Worm (Caenorhabditis elegans) whole organism, L3 larva: ENCODE data around the gene grd-7.

Source experiments
- ZK546.5 ChIP-seq: sonication (generic microtip); optimal IDR thresholded peaks from 2 replicates; lab custom pipeline; 2017; ENCODE audit warnings: missing biosample characterization, missing genetic modification characterization
- ceh-16 ChIP-seq: sonication (generic microtip); optimal IDR thresholded peaks from 2 replicates; lab custom pipeline; 2017; ENCODE audit warnings: missing biosample characterization, missing genetic modification characterization
- ceh-28 ChIP-seq: fragments of 150-350 bp; optimal IDR thresholded peaks from 2 replicates; lab custom pipeline; 2014; ENCODE audit warnings: missing biosample characterization, missing genetic modification reagents, missing genetic modification characterization
- ceh-82 ChIP-seq: fragments of 150-350 bp; optimal IDR thresholded peaks from 2 replicates; lab custom pipeline; 2014; ENCODE audit warnings: missing biosample characterization, missing genetic modification characterization
- ceh-9 ChIP-seq: sonication (generic microtip); optimal IDR thresholded peaks from 2 replicates; lab custom pipeline; 2018; ENCODE audit warnings: missing biosample characterization, missing genetic modification characterization
- daf-12 ChIP-seq: fragments of 150-350 bp; optimal IDR thresholded peaks from 2 replicates; lab custom pipeline; 2014; ENCODE audit warnings: missing biosample characterization, missing genetic modification reagents, missing genetic modification characterization
- egl-27 ChIP-seq: sonication (generic microtip); optimal IDR thresholded peaks from 4 replicates; lab custom pipeline; 2017; ENCODE audit warnings: missing biosample characterization, missing genetic modification reagents, missing genetic modification characterization
- egl-5 ChIP-seq: fragments of 150-350 bp; optimal IDR thresholded peaks from 2 replicates; lab custom pipeline; 2017; ENCODE audit warnings: missing biosample characterization, missing genetic modification reagents, missing genetic modification characterization, inconsistent platforms
- elt-1 ChIP-seq: fragments of 150-350 bp; optimal IDR thresholded peaks from 2 replicates; lab custom pipeline; 2014; ENCODE audit warnings: missing biosample characterization, missing genetic modification characterization
- elt-2 ChIP-seq: sonication (generic microtip); optimal IDR thresholded peaks from 2 replicates; lab custom pipeline; 2016; ENCODE audit warnings: missing genetic modification reagents, mild to moderate bottlenecking, missing genetic modification characterization, missing compliant biosample characterization
- elt-3 ChIP-seq, 3 experiments: fragments of 150-350 bp in 1 of 3; sonication (generic microtip) in 2 of 3; optimal IDR thresholded peaks; 2 replicates in 2 of 3; 4 replicates in 1 of 3; lab custom pipeline; 2014 to 2017; ENCODE audit warnings: missing biosample characterization in 3 of 3, missing genetic modification characterization in 3 of 3
- eor-1 ChIP-seq, 2 experiments: fragments of 150-350 bp; optimal IDR thresholded peaks; 2 replicates each; lab custom pipeline; 2014 to 2018; ENCODE audit warnings: missing biosample characterization in 2 of 2, missing genetic modification characterization in 2 of 2
- fkh-10 ChIP-seq: sonication (generic microtip); optimal IDR thresholded peaks from 2 replicates; lab custom pipeline; 2017; ENCODE audit warnings: missing biosample characterization, missing genetic modification reagents, missing genetic modification characterization
- hmg-11 ChIP-seq: sonication (generic microtip); optimal IDR thresholded peaks from 2 replicates; lab custom pipeline; 2016; ENCODE audit warnings: missing genetic modification characterization, missing compliant biosample characterization
- lin-15B ChIP-seq: fragments of 150-350 bp; optimal IDR thresholded peaks from 2 replicates; lab custom pipeline; 2014; ENCODE audit warnings: missing biosample characterization, missing genetic modification characterization
- lin-39 ChIP-seq: fragments of 150-350 bp; optimal IDR thresholded peaks from 2 replicates; lab custom pipeline; 2018; ENCODE audit warnings: missing biosample characterization, missing genetic modification reagents, missing genetic modification characterization
- lsy-12 ChIP-seq: sonication (generic microtip); optimal IDR thresholded peaks from 2 replicates; lab custom pipeline; 2016; ENCODE audit warnings: mild to moderate bottlenecking, missing genetic modification characterization, missing compliant biosample characterization
- mdl-1 ChIP-seq: fragments of 150-350 bp; optimal IDR thresholded peaks from 2 replicates; lab custom pipeline; 2014; ENCODE audit warnings: missing biosample characterization, missing genetic modification characterization
- nfya-1 ChIP-seq: sonication (generic microtip); optimal IDR thresholded peaks from 2 replicates; lab custom pipeline; 2017; ENCODE audit warnings: missing genetic modification characterization, mild to moderate bottlenecking, missing compliant biosample characterization, antibody characterized with exemption, moderate library complexity; ENCODE audit not compliant: insufficient read depth
- nhr-11 ChIP-seq: fragments of 150-350 bp; optimal IDR thresholded peaks from 2 replicates; lab custom pipeline; 2014; ENCODE audit warnings: missing biosample characterization, missing genetic modification characterization
- nhr-12 ChIP-seq: fragments of 150-350 bp; optimal IDR thresholded peaks from 2 replicates; lab custom pipeline; 2014; ENCODE audit warnings: missing biosample characterization, missing genetic modification characterization
- nhr-23 ChIP-seq: fragments of 150-350 bp; optimal IDR thresholded peaks from 2 replicates; lab custom pipeline; 2014; ENCODE audit warnings: missing biosample characterization, missing genetic modification reagents, missing genetic modification characterization
- nhr-25 ChIP-seq: sonication (generic microtip); optimal IDR thresholded peaks from 2 replicates; lab custom pipeline; 2017; ENCODE audit warnings: missing biosample characterization, missing genetic modification characterization
- nhr-28 ChIP-seq: fragments of 150-350 bp; optimal IDR thresholded peaks from 2 replicates; lab custom pipeline; 2014; ENCODE audit warnings: missing biosample characterization, missing genetic modification characterization
- nhr-43 ChIP-seq: sonication (generic microtip); optimal IDR thresholded peaks from 2 replicates; lab custom pipeline; 2016; ENCODE audit warnings: mild to moderate bottlenecking, missing genetic modification characterization, missing compliant biosample characterization; ENCODE audit not compliant: poor library complexity, severe bottlenecking
- nhr-67 ChIP-seq: fragments of 150-350 bp; optimal IDR thresholded peaks from 2 replicates; lab custom pipeline; 2014; ENCODE audit warnings: missing biosample characterization, missing genetic modification characterization
- nhr-76 ChIP-seq: fragments of 150-350 bp; sonication (generic microtip); optimal IDR thresholded peaks from 5 replicates; lab custom pipeline; 2014; ENCODE audit warnings: missing biosample characterization, missing genetic modification characterization
- pha-4 ChIP-seq: fragments of 150-350 bp; optimal IDR thresholded peaks from 2 replicates; lab custom pipeline; 2014; ENCODE audit warnings: missing biosample characterization, missing genetic modification reagents, missing genetic modification characterization
- sea-2 ChIP-seq: fragments of 150-350 bp; sonication (generic microtip); optimal IDR thresholded peaks from 4 replicates; lab custom pipeline; 2014; ENCODE audit warnings: missing biosample characterization, missing genetic modification reagents, missing genetic modification characterization
- skn-1 ChIP-seq: fragments of 150-350 bp; optimal IDR thresholded peaks from 2 replicates; lab custom pipeline; 2014; ENCODE audit warnings: missing biosample characterization, missing genetic modification characterization
- tbx-2 ChIP-seq: sonication (generic microtip); optimal IDR thresholded peaks from 2 replicates; lab custom pipeline; 2016; ENCODE audit warnings: mild to moderate bottlenecking, missing genetic modification characterization, missing compliant biosample characterization
- unc-39 ChIP-seq: sonication (generic microtip); optimal IDR thresholded peaks from 4 replicates; lab custom pipeline; 2017; ENCODE audit warnings: missing biosample characterization, missing genetic modification characterization
- unc-62 ChIP-seq: fragments of 150-350 bp; sonication (generic microtip); optimal IDR thresholded peaks from 4 replicates; lab custom pipeline; 2014; ENCODE audit warnings: missing biosample characterization, missing genetic modification reagents, missing genetic modification characterization
- zag-1 ChIP-seq: fragments of 150-350 bp; optimal IDR thresholded peaks from 2 replicates; lab custom pipeline; 2014; ENCODE audit warnings: missing biosample characterization, missing genetic modification characterization
- ztf-4 ChIP-seq: fragments of 150-350 bp; optimal IDR thresholded peaks from 2 replicates; lab custom pipeline; 2014; ENCODE audit warnings: missing biosample characterization, missing genetic modification characterization

grd-7 gene

DNA sequence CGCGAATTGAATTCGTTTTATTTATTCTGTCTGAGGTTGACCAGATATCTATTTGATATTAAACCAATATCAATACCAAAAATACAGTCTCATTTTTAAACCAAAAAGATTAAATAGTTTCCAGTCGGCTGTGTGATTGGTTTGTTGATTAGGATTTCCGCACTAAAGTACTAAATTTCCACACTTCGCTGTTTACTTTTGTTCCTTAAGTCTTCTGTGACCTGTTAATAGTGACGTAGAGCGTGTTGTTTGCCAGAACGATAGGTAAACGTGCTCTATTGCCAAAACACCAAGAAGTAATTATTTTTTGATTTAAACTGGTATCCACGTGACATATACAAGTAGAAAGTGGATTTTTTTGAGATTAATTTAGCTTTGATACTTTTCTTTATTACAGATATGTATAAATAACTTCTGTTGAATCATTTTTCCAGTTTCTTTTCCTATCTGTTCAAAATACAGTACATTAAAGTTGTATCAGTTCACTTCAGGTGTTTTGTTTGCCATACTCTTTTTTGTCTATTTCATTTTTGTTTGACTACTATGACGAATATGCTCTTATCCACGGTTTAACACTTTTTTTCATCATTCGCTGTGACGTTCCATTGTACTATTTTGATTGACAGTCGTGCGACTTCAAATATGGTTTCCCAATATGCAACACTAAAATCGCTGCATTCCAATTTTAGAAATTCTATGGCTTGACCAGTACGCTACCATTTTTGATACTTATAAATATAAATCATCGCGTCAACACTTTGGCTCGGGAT lies 21.8 kb upstream of the grd-7 start:
- TF ChIP-seq pha-4: peak; percentile 65
- no peak for TF ChIP-seq nhr-43 (tag; lab: Kevin White, UChicago)
- peak; percentile 23 for TF ChIP-seq elt-2 (tag; lab: Kevin White, UChicago)

- TF ChIP-seq egl-5 (tag; lab: Kevin White, UChicago): peak; percentile 35
- TF ChIP-seq ceh-82 (tag; lab: Kevin White, UChicago): no peak
Measured at ce11 chrX:7289565-7289964, 20.3 kb upstream of the grd-7 start.

ce11 chrX:7284724-7285184 lies 15.5 kb upstream of the grd-7 start:
- TF ChIP-seq fkh-10 (GFP tag; lab: Kevin White, UChicago): peak; percentile 89
- peak; percentile 74 for TF ChIP-seq ceh-9 (tag; lab: Kevin White, UChicago)
- no peak for TF ChIP-seq nhr-67 (tag; lab: Kevin White, UChicago)
- peak; percentile 9 for TF ChIP-seq skn-1 (tag; lab: Kevin White, UChicago)
- peak; percentile 49 for TF ChIP-seq nfya-1
- TF ChIP-seq elt-3 (tag; optimal IDR thresholded peaks at IDR 0.05; lab: Kevin White, UChicago): no peak
- TF ChIP-seq lin-39 (tag; lab: Kevin White, UChicago): peak; percentile 62
- TF ChIP-seq hmg-11 (tag; lab: Kevin White, UChicago): peak; percentile 66
- no peak for TF ChIP-seq pha-4
- peak; percentile 34 for TF ChIP-seq elt-1
- TF ChIP-seq tbx-2 (tag; lab: Kevin White, UChicago): peak; percentile 35

ce11 chrX:7283136-7283535 lies 13.9 kb upstream of the grd-7 start:
- TF ChIP-seq ceh-9 (tag; lab: Kevin White, UChicago): no peak
- TF ChIP-seq sea-2 (GFP tag; lab: Kevin White, UChicago): no peak
- TF ChIP-seq nhr-76: no peak
- TF ChIP-seq nhr-23 (tag; lab: Kevin White, UChicago): no peak
- no peak for TF ChIP-seq lin-15B (tag; lab: Kevin White, UChicago)
- TF ChIP-seq ceh-82 (tag; lab: Kevin White, UChicago): no peak
- TF ChIP-seq tbx-2 (tag; lab: Kevin White, UChicago): no peak
- TF ChIP-seq daf-12 (tag; lab: Kevin White, UChicago): no peak
- no peak for TF ChIP-seq zag-1
- no peak for TF ChIP-seq unc-62 (GFP tag; lab: Kevin White, UChicago)
- TF ChIP-seq lin-39 (tag; lab: Kevin White, UChicago): no peak
- no peak for TF ChIP-seq egl-27 (tag; lab: Kevin White, UChicago)
- TF ChIP-seq nhr-12 (tag; lab: Kevin White, UChicago): no peak
- TF ChIP-seq nfya-1: no peak
- TF ChIP-seq ZK546.5 (tag; lab: Kevin White, UChicago): no peak
- TF ChIP-seq eor-1 (tag; optimal IDR thresholded peaks at IDR 0.05; lab: Kevin White, UChicago): no peak

- TF ChIP-seq tbx-2 (tag; lab: Kevin White, UChicago) (no peak), lsy-12 (tag; lab: Kevin White, UChicago) (no peak), unc-62 (GFP tag; lab: Kevin White, UChicago) (no peak), nhr-11 (tag; lab: Kevin White, UChicago) (no peak), mdl-1 (no peak), unc-39 (tag; lab: Kevin White, UChicago) (no peak), skn-1 (tag; lab: Kevin White, UChicago) (no peak), nhr-28 (tag; lab: Kevin White, UChicago) (no peak), ztf-4 (tag; lab: Kevin White, UChicago) (no peak), lin-15B (tag; lab: Kevin White, UChicago) (no peak), ceh-16 (tag; lab: Kevin White, UChicago) (no peak), sea-2 (GFP tag; lab: Kevin White, UChicago) (no peak), ceh-28 (tag; lab: Kevin White, UChicago) (no peak), elt-1 (no peak), nhr-25 (tag; lab: Kevin White, UChicago) (no peak)
Measured at ce11 chrX:7281347-7281746, 12.1 kb upstream of the grd-7 start.
